Worm (Caenorhabditis elegans): ENCODE measurements around the gene F35H12.5.

The F35H12.5 gene

ce11 chrX:949466-949865 is 31.3 kb downstream of the F35H12.5 start (continued):
- TF ChIP-seq nhr-2 (tag; optimal IDR thresholded peaks at IDR 0.05) = peak; percentile 69

ce11 chrX:950482-950881 is 32.3 kb downstream of the F35H12.5 start, which contains the start of gene arr-1:
TSS of gene arr-1 (plus strand) at chrX:950782.
- TF ChIP-seq snpc-4 (tag; optimal IDR thresholded peaks at IDR 0.05) = no peak
- no peak for TF ChIP-seq unc-39 (tag; optimal IDR thresholded peaks at IDR 0.05)
- TF ChIP-seq elt-3 (tag; optimal IDR thresholded peaks at IDR 0.05) = no peak
- no peak for TF ChIP-seq mls-2 (tag; optimal IDR thresholded peaks at IDR 0.05)
- no peak for TF ChIP-seq flh-1 (GFP tag; optimal IDR thresholded peaks at IDR 0.05)

- TF ChIP-seq ces-1 (GFP tag; optimal IDR thresholded peaks at IDR 0.05) (peak; percentile 52), cnd-1 (tag; optimal IDR thresholded peaks at IDR 0.05) (no peak), mls-2 (tag; optimal IDR thresholded peaks at IDR 0.05) (peak; percentile 33)
Observed at ce11 chrX:952557-953083, 34.4 kb downstream of the F35H12.5 start.

ce11 chrX:954499-955061 is 36.4 kb downstream of the F35H12.5 start, which contains the start of gene apm-3:
TSS of gene apm-3 (plus strand) at chrX:954975.
- TF ChIP-seq mls-2 (tag; optimal IDR thresholded peaks at IDR 0.05) = no peak
- peak; percentile 82 for TF ChIP-seq ces-1 (GFP tag; optimal IDR thresholded peaks at IDR 0.05)
- no peak for TF ChIP-seq mab-5 (tag; optimal IDR thresholded peaks at IDR 0.05)
- TF ChIP-seq nhr-76 (tag; optimal IDR thresholded peaks at IDR 0.05) = no peak
- no peak for TF ChIP-seq nhr-12 (tag; optimal IDR thresholded peaks at IDR 0.05)
- TF ChIP-seq lin-13 (tag; optimal IDR thresholded peaks at IDR 0.05) = peak; percentile 12
- peak; percentile 6 for TF ChIP-seq lsy-2 (tag; optimal IDR thresholded peaks at IDR 0.05)
- no peak for TF ChIP-seq pha-4 (tag; optimal IDR thresholded peaks at IDR 0.05)
- TF ChIP-seq zip-8 (tag; optimal IDR thresholded peaks at IDR 0.05) = no peak
- TF ChIP-seq nhr-237 (tag; optimal IDR thresholded peaks at IDR 0.05) = no peak
- TF ChIP-seq nhr-2 (tag; optimal IDR thresholded peaks at IDR 0.05) = peak; percentile 5
- no peak for TF ChIP-seq ceh-39 (tag; optimal IDR thresholded peaks at IDR 0.05)
- no peak for TF ChIP-seq ceh-43 (GFP tag; optimal IDR thresholded peaks at IDR 0.05)
- no peak for TF ChIP-seq blmp-1 (tag; optimal IDR thresholded peaks at IDR 0.05)
- no peak for TF ChIP-seq lin-32 (GFP tag; optimal IDR thresholded peaks at IDR 0.05)
- TF ChIP-seq mep-1 (tag; optimal IDR thresholded peaks at IDR 0.05) = peak; percentile 51
- TF ChIP-seq hlh-1 (tag; optimal IDR thresholded peaks at IDR 0.05) = no peak
- TF ChIP-seq snpc-4 (tag; optimal IDR thresholded peaks at IDR 0.05) = no peak
- no peak for TF ChIP-seq M03D4.4 (tag; optimal IDR thresholded peaks at IDR 0.05)
- peak; percentile 3 for TF ChIP-seq unc-62 (GFP tag; optimal IDR thresholded peaks at IDR 0.05)
- no peak for TF ChIP-seq tbx-8 (GFP tag; optimal IDR thresholded peaks at IDR 0.05)
- no peak for TF ChIP-seq cnd-1 (tag; optimal IDR thresholded peaks at IDR 0.05)
- TF ChIP-seq elt-1 (tag; optimal IDR thresholded peaks at IDR 0.05; ENCODE audit: borderline replicate concordance, insufficient read depth) = no peak
- no peak for TF ChIP-seq flh-1 (GFP tag; optimal IDR thresholded peaks at IDR 0.05)
- no peak for TF ChIP-seq ham-2 (GFP tag; optimal IDR thresholded peaks at IDR 0.05)
- no peak for TF ChIP-seq unc-39 (tag; optimal IDR thresholded peaks at IDR 0.05)
- no peak for TF ChIP-seq sptf-1 (tag; optimal IDR thresholded peaks at IDR 0.05)
- TF ChIP-seq sem-2 (GFP tag; optimal IDR thresholded peaks at IDR 0.05) = no peak

ce11 chrX:957581-957980 is 39.4 kb downstream of the F35H12.5 start, which contains the start of gene chil-10:
TSS of gene chil-10 (plus strand) at chrX:957881.
- no peak for TF ChIP-seq unc-62 (GFP tag; optimal IDR thresholded peaks at IDR 0.05)
- TF ChIP-seq unc-120 (tag; optimal IDR thresholded peaks at IDR 0.05; ENCODE audit: poor library complexity, severe bottlenecking) = no peak
- TF ChIP-seq cnd-1 (tag; optimal IDR thresholded peaks at IDR 0.05) = no peak
- no peak for TF ChIP-seq nhr-2 (tag; optimal IDR thresholded peaks at IDR 0.05)
- TF ChIP-seq elt-3 (tag; optimal IDR thresholded peaks at IDR 0.05) = no peak
- no peak for TF ChIP-seq M03D4.4 (tag; optimal IDR thresholded peaks at IDR 0.05)
- no peak for TF ChIP-seq flh-1 (GFP tag; optimal IDR thresholded peaks at IDR 0.05)
- TF ChIP-seq sptf-1 (tag; optimal IDR thresholded peaks at IDR 0.05) = no peak
- TF ChIP-seq snpc-4 (tag; optimal IDR thresholded peaks at IDR 0.05) = no peak

- TF ChIP-seq nhr-237 (tag; optimal IDR thresholded peaks at IDR 0.05) (no peak), cnd-1 (tag; optimal IDR thresholded peaks at IDR 0.05) (no peak), lin-13 (tag; optimal IDR thresholded peaks at IDR 0.05) (no peak), nhr-76 (tag; optimal IDR thresholded peaks at IDR 0.05) (no peak), drap-1 (GFP tag; optimal IDR thresholded peaks at IDR 0.05) (no peak), mab-5 (tag; optimal IDR thresholded peaks at IDR 0.05) (no peak), unc-39 (tag; optimal IDR thresholded peaks at IDR 0.05) (no peak), nhr-12 (tag; optimal IDR thresholded peaks at IDR 0.05) (no peak), elt-1 (tag; optimal IDR thresholded peaks at IDR 0.05; ENCODE audit: borderline replicate concordance, insufficient read depth) (no peak), ces-1 (GFP tag; optimal IDR thresholded peaks at IDR 0.05) (no peak), ham-2 (GFP tag; optimal IDR thresholded peaks at IDR 0.05) (no peak), unc-120 (tag; optimal IDR thresholded peaks at IDR 0.05; ENCODE audit: poor library complexity, severe bottlenecking) (no peak), snpc-4 (tag; optimal IDR thresholded peaks at IDR 0.05) (no peak), elt-3 (tag; optimal IDR thresholded peaks at IDR 0.05) (no peak), sem-2 (GFP tag; optimal IDR thresholded peaks at IDR 0.05) (no peak), tbx-8 (GFP tag; optimal IDR thresholded peaks at IDR 0.05) (no peak), sptf-1 (tag; optimal IDR thresholded peaks at IDR 0.05) (no peak), bed-3 (GFP tag; optimal IDR thresholded peaks at IDR 0.05) (no peak), zip-8 (tag; optimal IDR thresholded peaks at IDR 0.05) (no peak), ceh-43 (GFP tag; optimal IDR thresholded peaks at IDR 0.05) (no peak)
Observed at ce11 chrX:960139-960538, 41.9 kb downstream of the F35H12.5 start.
